Fruit fly (Drosophila melanogaster) whole organism, embryonic: ENCODE data around the gene Jupiter.

ENCODE experiments used
- CG17612 ChIP-seq: fragments of 200-800 bp; sonication (Bioruptor generic); IDR thresholded peaks from 2 replicates; pipeline ENCODE4 v1.3.6; 2022; ENCODE audit warnings: missing biosample characterization, missing genetic modification characterization
- CG34422 ChIP-seq: fragments of 200-800 bp; sonication (Bioruptor generic); IDR thresholded peaks from 3 replicates; pipeline ENCODE4 v1.3.6; 2022; ENCODE audit warnings: missing biosample characterization, missing genetic modification characterization
- CG4820 ChIP-seq: fragments of 200-800 bp; sonication (Bioruptor generic); optimal IDR thresholded peaks from 3 replicates; lab custom pipeline; 2016; ENCODE audit warnings: missing biosample characterization, missing genetic modification characterization
- Dek ChIP-seq: fragments of 200-800 bp; sonication (Bioruptor generic); optimal IDR thresholded peaks from 3 replicates; lab custom pipeline; 2019; ENCODE audit warnings: missing biosample characterization, mild to moderate bottlenecking, missing genetic modification characterization, moderate library complexity
- dmrt99B ChIP-seq: fragments of 200-800 bp; sonication (Bioruptor generic); optimal IDR thresholded peaks from 2 replicates; lab custom pipeline; 2018; ENCODE audit warnings: missing biosample characterization, mild to moderate bottlenecking, missing genetic modification characterization, moderate library complexity

dm6 chr3R:11649449-11649848 is 29.7 kb upstream of the Jupiter start:
- peak; percentile 97 for TF ChIP-seq CG34422
- TF ChIP-seq CG17612 (GFP tag; lab: Robert Waterston, UW): peak; percentile 95
- TF ChIP-seq CG4820: peak; percentile 93
- TF ChIP-seq dmrt99B: peak; percentile 97
- peak; percentile 97 for TF ChIP-seq Dek (tag; lab: Kevin White, UChicago)
